Fruit fly (Drosophila melanogaster) whole organism, embryonic: ENCODE measurements around the gene CG43184.

Source experiments
- Atf3 ChIP-seq: fragments of 200-800 bp; sonication (Bioruptor generic); optimal IDR thresholded peaks from 3 replicates; lab custom pipeline; 2016; ENCODE audit warnings: missing biosample characterization, missing genetic modification characterization
- B-H1 ChIP-seq: fragments of 200-800 bp; sonication (Bioruptor generic); IDR thresholded peaks from 3 replicates; pipeline ENCODE4 v1.3.6; 2022; ENCODE audit warnings: missing biosample characterization, missing genetic modification characterization
- B-H2 ChIP-seq: fragments of 200-800 bp; sonication (Bioruptor generic); optimal IDR thresholded peaks from 2 replicates; lab custom pipeline; 2018; ENCODE audit warnings: missing biosample characterization, mild to moderate bottlenecking, missing genetic modification characterization
- CG10462 ChIP-seq: fragments of 200-800 bp; sonication (Bioruptor generic); optimal IDR thresholded peaks from 2 replicates; lab custom pipeline; 2016; ENCODE audit warnings: missing biosample characterization, missing genetic modification characterization
- CG12104 ChIP-seq: fragments of 200-800 bp; sonication (Bioruptor generic); optimal IDR thresholded peaks from 3 replicates; lab custom pipeline; 2016; ENCODE audit warnings: missing biosample characterization, missing genetic modification characterization
- CG1233 ChIP-seq: fragments of 200-800 bp; sonication (Bioruptor generic); optimal IDR thresholded peaks from 4 replicates; lab custom pipeline; 2018; ENCODE audit warnings: missing biosample characterization, mild to moderate bottlenecking, missing genetic modification characterization
- CG12659 ChIP-seq: fragments of 200-800 bp; sonication (Bioruptor generic); optimal IDR thresholded peaks from 3 replicates; lab custom pipeline; 2017; ENCODE audit warnings: mild to moderate bottlenecking, missing biosample characterization, missing genetic modification reagents, missing genetic modification characterization
- CG12942 ChIP-seq: fragments of 200-800 bp; sonication (Bioruptor generic); optimal IDR thresholded peaks from 3 replicates; lab custom pipeline; 2016; ENCODE audit warnings: missing biosample characterization, missing genetic modification characterization
- CG14050 ChIP-seq: fragments of 200-800 bp; sonication (Bioruptor generic); IDR thresholded peaks from 3 replicates; pipeline ENCODE4 v1.3.6; 2022; ENCODE audit warnings: missing biosample characterization, missing genetic modification characterization
- CG30020 ChIP-seq: fragments of 200-800 bp; optimal IDR thresholded peaks from 2 replicates; lab custom pipeline; 2019; ENCODE audit warnings: missing biosample characterization, mild to moderate bottlenecking, missing genetic modification characterization, moderate library complexity
- CG31388 ChIP-seq: fragments of 200-800 bp; sonication (Bioruptor generic); optimal IDR thresholded peaks from 2 replicates; lab custom pipeline; 2016; ENCODE audit warnings: missing biosample characterization, missing genetic modification characterization
- CG34376 ChIP-seq: fragments of 200-800 bp; sonication (Bioruptor generic); optimal IDR thresholded peaks from 2 replicates; lab custom pipeline; 2018; ENCODE audit warnings: missing biosample characterization, mild to moderate bottlenecking, missing genetic modification characterization
- CG34422 ChIP-seq: fragments of 200-800 bp; sonication (Bioruptor generic); IDR thresholded peaks from 3 replicates; pipeline ENCODE4 v1.3.6; 2022; ENCODE audit warnings: missing biosample characterization, missing genetic modification characterization
- CG42726 ChIP-seq: fragments of 200-800 bp; sonication (Bioruptor generic); IDR thresholded peaks from 2 replicates; pipeline ENCODE4 v1.3.6; 2022; ENCODE audit warnings: missing biosample characterization, missing genetic modification characterization; ENCODE audit not compliant: partially characterized antibody
- CG7987 ChIP-seq: fragments of 200-800 bp; sonication (Bioruptor generic); optimal IDR thresholded peaks from 2 replicates; lab custom pipeline; 2018; ENCODE audit warnings: missing biosample characterization, mild to moderate bottlenecking, missing genetic modification characterization, moderate library complexity
- CG8765 ChIP-seq: fragments of 200-800 bp; sonication (Bioruptor generic); IDR thresholded peaks from 2 replicates; pipeline ENCODE4 v1.3.6; 2022; ENCODE audit warnings: missing biosample characterization, missing genetic modification characterization
- CHES-1-like ChIP-seq: fragments of 200-800 bp; sonication (Bioruptor generic); optimal IDR thresholded peaks from 2 replicates; lab custom pipeline; 2016; ENCODE audit warnings: missing biosample characterization, missing genetic modification characterization
- Chrac-16 ChIP-seq: fragments of 200-800 bp; sonication (Bioruptor generic); optimal IDR thresholded peaks from 3 replicates; lab custom pipeline; 2016; ENCODE audit warnings: missing biosample characterization, missing genetic modification characterization
- CoRest ChIP-seq: fragments of 200-800 bp; sonication (Bioruptor generic); optimal IDR thresholded peaks from 3 replicates; lab custom pipeline; 2018; ENCODE audit warnings: missing biosample characterization, mild to moderate bottlenecking, missing genetic modification characterization, moderate library complexity
- Dip3 ChIP-seq: fragments of 200-800 bp; sonication (Bioruptor generic); optimal IDR thresholded peaks from 3 replicates; lab custom pipeline; 2016; ENCODE audit warnings: missing biosample characterization, missing genetic modification characterization
- Doc2 ChIP-seq: fragments of 200-800 bp; sonication (Bioruptor generic); IDR thresholded peaks from 2 replicates; pipeline ENCODE4 v1.3.6; 2022; ENCODE audit warnings: missing biosample characterization, missing genetic modification characterization
- Doc3 ChIP-seq: fragments of 200-800 bp; sonication (Bioruptor generic); IDR thresholded peaks from 3 replicates; pipeline ENCODE4 v1.3.6; 2022; ENCODE audit warnings: missing biosample characterization, missing genetic modification characterization; ENCODE audit not compliant: partially characterized antibody
- E2f1 ChIP-seq: fragments of 200-800 bp; sonication (Bioruptor generic); IDR thresholded peaks from 2 replicates; pipeline ENCODE4 v1.3.6; 2022; ENCODE audit warnings: missing biosample characterization, missing genetic modification characterization
- Gug ChIP-seq: fragments of 200-800 bp; sonication (Bioruptor generic); IDR thresholded peaks from 4 replicates; pipeline ENCODE4 v1.3.6; 2022; ENCODE audit warnings: missing biosample characterization, missing genetic modification characterization
- H2.0 ChIP-seq: fragments of 200-800 bp; sonication (Bioruptor generic); IDR thresholded peaks from 2 replicates; pipeline ENCODE4 v1.3.6; 2022; ENCODE audit warnings: missing biosample characterization, missing genetic modification characterization
- Max ChIP-seq: fragments of 200-800 bp; sonication (Bioruptor generic); optimal IDR thresholded peaks from 2 replicates; lab custom pipeline; 2016; ENCODE audit warnings: missing biosample characterization, mild to moderate bottlenecking, missing genetic modification characterization
- Meics ChIP-seq: fragments of 200-800 bp; sonication (Bioruptor generic); optimal IDR thresholded peaks from 2 replicates; lab custom pipeline; 2017; ENCODE audit warnings: missing biosample characterization, mild to moderate bottlenecking, missing genetic modification characterization
- Optix ChIP-seq: fragments of 200-800 bp; sonication (Bioruptor generic); IDR thresholded peaks from 3 replicates; pipeline ENCODE4 v1.3.6; 2022; ENCODE audit warnings: missing biosample characterization, missing genetic modification characterization
- Sin3A ChIP-seq: fragments of >200 bp; optimal IDR thresholded peaks from 2 replicates; lab custom pipeline; 2018
- TFAM ChIP-seq: fragments of 200-800 bp; sonication (Bioruptor generic); optimal IDR thresholded peaks from 2 replicates; lab custom pipeline; 2017; ENCODE audit warnings: missing biosample characterization, missing genetic modification characterization, inconsistent platforms
- ac ChIP-seq: fragments of 200-800 bp; sonication (Bioruptor generic); optimal IDR thresholded peaks from 3 replicates; lab custom pipeline; 2017; ENCODE audit warnings: missing biosample characterization, mild to moderate bottlenecking, missing genetic modification characterization
- amos ChIP-seq: fragments of 200-800 bp; sonication (Bioruptor generic); IDR thresholded peaks from 2 replicates; pipeline ENCODE4 v1.3.6; 2022; ENCODE audit warnings: missing biosample characterization, missing genetic modification characterization; ENCODE audit not compliant: partially characterized antibody
- aop ChIP-seq: fragments of 200-800 bp; sonication (Bioruptor generic); IDR thresholded peaks from 2 replicates; pipeline ENCODE4 v1.3.6; 2022; ENCODE audit warnings: missing biosample characterization, missing genetic modification characterization
- ap ChIP-seq: fragments of 200-800 bp; sonication (Bioruptor generic); IDR thresholded peaks from 2 replicates; pipeline ENCODE4 v1.3.6; 2022; ENCODE audit warnings: missing biosample characterization, missing genetic modification characterization
- caup ChIP-seq: fragments of 200-800 bp; sonication (Bioruptor generic); optimal IDR thresholded peaks from 3 replicates; lab custom pipeline; 2017; ENCODE audit warnings: missing biosample characterization, mild to moderate bottlenecking, missing genetic modification characterization, moderate library complexity; ENCODE audit not compliant: severe bottlenecking
- cg ChIP-seq: fragments of 200-800 bp; sonication (Bioruptor generic); optimal IDR thresholded peaks from 3 replicates; lab custom pipeline; 2019; ENCODE audit warnings: missing biosample characterization, mild to moderate bottlenecking, missing genetic modification characterization, moderate library complexity
- chif ChIP-seq, 2 experiments: fragments of 200-800 bp; sonication (Bioruptor generic); optimal IDR thresholded peaks; 3 replicates each; lab custom pipeline; 2016; ENCODE audit warnings: missing biosample characterization in 2 of 2, missing genetic modification characterization in 2 of 2
- ci ChIP-seq: fragments of 200-800 bp; sonication (Bioruptor generic); IDR thresholded peaks from 3 replicates; pipeline ENCODE4 v1.3.6; 2022; ENCODE audit warnings: missing biosample characterization, missing genetic modification characterization
- dm ChIP-seq: fragments of 200-800 bp; sonication (Bioruptor generic); optimal IDR thresholded peaks from 3 replicates; lab custom pipeline; 2016; ENCODE audit warnings: missing biosample characterization, missing genetic modification characterization
- dmrt99B ChIP-seq: fragments of 200-800 bp; sonication (Bioruptor generic); optimal IDR thresholded peaks from 2 replicates; lab custom pipeline; 2018; ENCODE audit warnings: missing biosample characterization, mild to moderate bottlenecking, missing genetic modification characterization, moderate library complexity
- ind ChIP-seq: fragments of 200-800 bp; sonication (Bioruptor generic); optimal IDR thresholded peaks from 3 replicates; lab custom pipeline; 2016; ENCODE audit warnings: missing biosample characterization, missing genetic modification characterization
- lov ChIP-seq, 2 experiments: fragments of 200-800 bp in 1 of 2; fragments of >200 bp in 1 of 2; sonication (Bioruptor generic) in 1 of 2; IDR thresholded peaks in 1 of 2; optimal IDR thresholded peaks in 1 of 2; 2 replicates in 1 of 2; 3 replicates in 1 of 2; pipeline versions ENCODE4 v1.3.6 to Lab custom; 2017 to 2022; ENCODE audit warnings: missing biosample characterization in 1 of 2, missing genetic modification characterization in 1 of 2
- maf-S ChIP-seq: fragments of 200-800 bp; sonication (Bioruptor generic); optimal IDR thresholded peaks from 2 replicates; lab custom pipeline; 2016; ENCODE audit warnings: missing biosample characterization, missing genetic modification characterization
- mirr ChIP-seq: fragments of 200-800 bp; sonication (Bioruptor generic); optimal IDR thresholded peaks from 3 replicates; lab custom pipeline; 2018; ENCODE audit warnings: missing biosample characterization, mild to moderate bottlenecking, missing genetic modification characterization
- nerfin-2 ChIP-seq: fragments of 200-800 bp; sonication (Bioruptor generic); IDR thresholded peaks from 2 replicates; pipeline ENCODE4 v1.3.6; 2022; ENCODE audit warnings: missing biosample characterization, missing genetic modification characterization; ENCODE audit not compliant: partially characterized antibody
- repo ChIP-seq: fragments of 200-800 bp; sonication (Bioruptor generic); optimal IDR thresholded peaks from 2 replicates; lab custom pipeline; 2016; ENCODE audit warnings: missing biosample characterization, missing genetic modification characterization
- run ChIP-seq: fragments of 200-800 bp; sonication (Bioruptor generic); optimal IDR thresholded peaks from 3 replicates; lab custom pipeline; 2018; ENCODE audit warnings: missing biosample characterization, mild to moderate bottlenecking, missing genetic modification characterization
- shn ChIP-seq: fragments of 200-800 bp; sonication (Bioruptor generic); optimal IDR thresholded peaks from 3 replicates; lab custom pipeline; 2016; ENCODE audit warnings: missing biosample characterization, missing genetic modification characterization
- stwl ChIP-seq: fragments of 200-800 bp; sonication (Bioruptor generic); optimal IDR thresholded peaks from 3 replicates; lab custom pipeline; 2018; ENCODE audit warnings: missing biosample characterization, mild to moderate bottlenecking, missing genetic modification characterization, moderate library complexity
- zen2 ChIP-seq: fragments of 200-800 bp; sonication (Bioruptor generic); IDR thresholded peaks from 3 replicates; pipeline ENCODE4 v1.3.6; 2022; ENCODE audit warnings: missing biosample characterization, missing genetic modification characterization; ENCODE audit not compliant: partially characterized antibody
- zfh2 ChIP-seq: fragments of 200-800 bp; sonication (Bioruptor generic); optimal IDR thresholded peaks from 2 replicates; lab custom pipeline; 2016; ENCODE audit warnings: missing biosample characterization, missing genetic modification characterization

CG43184 gene

DNA sequence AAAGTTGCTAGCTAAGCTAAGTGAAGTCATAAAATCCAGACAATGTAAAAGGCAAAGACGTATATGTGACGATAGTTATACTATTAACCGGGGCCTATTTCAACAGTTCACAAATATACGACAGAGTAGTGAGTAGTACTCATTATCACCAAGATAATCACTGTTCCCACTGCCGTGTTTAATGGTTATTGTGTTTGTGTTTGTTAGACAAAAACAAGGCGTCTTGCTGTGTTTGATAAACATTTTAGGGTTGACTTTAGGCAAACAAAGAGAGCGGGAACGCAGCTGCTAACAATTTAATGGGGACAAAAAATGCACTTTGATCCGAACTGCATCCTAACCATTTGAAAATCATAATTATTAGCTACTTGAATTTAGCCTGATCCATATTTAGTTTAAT lies 27.9 kb downstream of the CG43184 start (continued):
- no peak for TF ChIP-seq lov (optimal IDR thresholded peaks at IDR 0.05; lab: Kevin White, UChicago)
- no peak for TF ChIP-seq lov (GFP tag; IDR thresholded peaks at IDR 0.05; lab: Robert Waterston, UW)
- TF ChIP-seq shn (GFP tag; lab: Kevin White, UChicago): peak; percentile 27
- TF ChIP-seq Sin3A (lab: Kevin White, UChicago): no peak
- no peak for TF ChIP-seq CG34422
- no peak for TF ChIP-seq Doc2 (GFP tag; lab: Robert Waterston, UW)
- no peak for TF ChIP-seq amos (GFP tag; lab: Robert Waterston, UW)
- peak; percentile 58 for TF ChIP-seq stwl
- no peak for TF ChIP-seq Meics (GFP tag; lab: Kevin White, UChicago)
- TF ChIP-seq CG12104 (GFP tag; lab: Kevin White, UChicago): no peak
- TF ChIP-seq CG8765: no peak
- TF ChIP-seq CG12659: peak; percentile 39
- TF ChIP-seq maf-S (GFP tag; lab: Kevin White, UChicago): peak; percentile 5
- TF ChIP-seq aop (GFP tag; lab: Robert Waterston, UW): no peak
- no peak for TF ChIP-seq ci (GFP tag; lab: Robert Waterston, UW)
- TF ChIP-seq CG14050 (GFP tag; lab: Robert Waterston, UW): no peak; the same call in 2 of the 3 replicates
- peak; percentile 5 for TF ChIP-seq cg (GFP tag; lab: Kevin White, UChicago)
- TF ChIP-seq mirr (GFP tag; lab: Kevin White, UChicago): no peak
- TF ChIP-seq ap (GFP tag; lab: Robert Waterston, UW): no peak
- TF ChIP-seq ind: no peak
- peak; percentile 19 for TF ChIP-seq caup
- peak; percentile 9 for TF ChIP-seq CG12942 (GFP tag; lab: Kevin White, UChicago)
- peak; percentile 91 for TF ChIP-seq CG7987 (GFP tag; lab: Kevin White, UChicago)
- peak; percentile 33 for TF ChIP-seq Atf3 (GFP tag; lab: Kevin White, UChicago)
- TF ChIP-seq TFAM: peak; percentile 86
- peak; percentile 91 for TF ChIP-seq CG1233 (GFP tag; lab: Kevin White, UChicago)
- TF ChIP-seq Gug: no peak
- TF ChIP-seq Chrac-16 (GFP tag; lab: Kevin White, UChicago): no peak
- no peak for TF ChIP-seq B-H2 (GFP tag; lab: Kevin White, UChicago)
- TF ChIP-seq dmrt99B (tag; lab: Kevin White, UChicago): peak; percentile 75
- TF ChIP-seq ac (GFP tag; lab: Kevin White, UChicago): peak; percentile 94
- TF ChIP-seq Max (GFP tag; lab: Kevin White, UChicago): peak; percentile 49
- TF ChIP-seq zfh2: no peak
- peak; percentile 59 for TF ChIP-seq run (tag; lab: Kevin White, UChicago)
- no peak for TF ChIP-seq CG34376 (GFP tag; lab: Kevin White, UChicago)
- no peak for TF ChIP-seq CG30020 (tag; lab: Kevin White, UChicago)
- TF ChIP-seq Dip3 (GFP tag; lab: Kevin White, UChicago): no peak
- no peak for TF ChIP-seq nerfin-2
- no peak for TF ChIP-seq CG42726 (GFP tag; lab: Robert Waterston, UW)
- peak; percentile 76 for TF ChIP-seq CoRest (tag; lab: Kevin White, UChicago)
- peak; percentile 57 for TF ChIP-seq CG10462 (GFP tag; lab: Kevin White, UChicago)
- peak; percentile 41 to 45 for TF ChIP-seq chif (GFP tag; optimal IDR thresholded peaks at IDR 0.05; lab: Kevin White, UChicago)
- peak; percentile 33 for TF ChIP-seq CHES-1-like (GFP tag; lab: Kevin White, UChicago)
- no peak for TF ChIP-seq E2f1 (GFP tag; lab: Robert Waterston, UW)
- no peak for TF ChIP-seq CG31388 (GFP tag; lab: Kevin White, UChicago)
- no peak for TF ChIP-seq B-H1 (GFP tag; lab: Robert Waterston, UW)
- TF ChIP-seq Optix (GFP tag; lab: Robert Waterston, UW): no peak
- peak; percentile 8 for TF ChIP-seq repo (GFP tag; lab: Kevin White, UChicago)
- no peak for TF ChIP-seq H2.0 (GFP tag; lab: Robert Waterston, UW)
- TF ChIP-seq Doc3 (GFP tag; lab: Robert Waterston, UW): no peak
- no peak for TF ChIP-seq zen2
- peak; percentile 10 for TF ChIP-seq dm (GFP tag; lab: Kevin White, UChicago)
